Fruit fly (Drosophila melanogaster): Measurements from ENCODE around the gene Miox.

DNA sequence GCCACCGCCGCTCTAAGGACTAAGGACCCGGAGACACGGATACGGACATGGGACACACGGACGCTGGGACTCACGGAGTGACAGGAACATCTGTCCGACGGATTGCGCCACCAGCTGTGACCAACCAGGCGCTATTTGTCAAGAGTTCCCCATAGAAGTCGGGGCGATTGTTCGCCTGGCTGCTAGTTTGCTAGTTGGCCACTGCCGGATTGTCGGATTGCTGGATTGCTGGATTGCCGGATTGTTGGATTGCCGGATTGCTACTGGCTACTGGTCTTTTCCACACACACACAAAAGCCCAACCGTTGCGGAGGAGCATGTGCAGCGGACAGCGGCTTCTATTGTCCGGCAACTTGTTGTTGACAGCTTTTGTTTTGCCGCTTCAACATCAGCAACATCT is 42.4 kb downstream of the Miox start:
- TF ChIP-seq EcR (GFP tag; optimal IDR thresholded peaks at IDR 0.05): no peak
- TF ChIP-seq CG8301 (tag; optimal IDR thresholded peaks at IDR 0.05): no peak
- no peak for TF ChIP-seq CG14655 (GFP tag; optimal IDR thresholded peaks at IDR 0.05)
- no peak for TF ChIP-seq CG13204 (GFP tag; optimal IDR thresholded peaks at IDR 0.05)
- TF ChIP-seq Pif1A (GFP tag; optimal IDR thresholded peaks at IDR 0.05): no peak
- no peak for TF ChIP-seq CG10348 (GFP tag; IDR thresholded peaks at IDR 0.05)
- TF ChIP-seq CG12605 (GFP tag; IDR thresholded peaks at IDR 0.05): no peak
- TF ChIP-seq CG4496 (GFP tag; IDR thresholded peaks at IDR 0.05): no peak
